Fruit fly (Drosophila melanogaster) whole organism, embryonic: ENCODE data around the gene Vsp37A.

Experiments used
- BEAF-32 ChIP-seq: fragments of 200-800 bp; sonication (Bioruptor generic); optimal IDR thresholded peaks from 3 replicates; lab custom pipeline; 2017; ENCODE audit warnings: missing biosample characterization, missing genetic modification characterization, mild to moderate bottlenecking, moderate library complexity, missing genetic modification reagents
- CG10274 ChIP-seq: fragments of 200-800 bp; sonication (Bioruptor generic); optimal IDR thresholded peaks from 3 replicates; lab custom pipeline; 2017; ENCODE audit warnings: missing biosample characterization, mild to moderate bottlenecking, missing genetic modification characterization
- CG10565 ChIP-seq: fragments of 200-800 bp; sonication (Bioruptor generic); optimal IDR thresholded peaks from 3 replicates; lab custom pipeline; 2016; ENCODE audit warnings: missing biosample characterization, mild to moderate bottlenecking, missing genetic modification characterization
- CG11085 ChIP-seq: fragments of 200-800 bp; sonication (Bioruptor generic); IDR thresholded peaks from 2 replicates; pipeline ENCODE4 v1.3.6; 2022; ENCODE audit warnings: missing biosample characterization, missing genetic modification characterization
- CG11723 ChIP-seq: fragments of 200-800 bp; sonication (Bioruptor generic); optimal IDR thresholded peaks from 2 replicates; lab custom pipeline; 2017; ENCODE audit warnings: missing biosample characterization, mild to moderate bottlenecking, missing genetic modification characterization
- CG13424 ChIP-seq: fragments of 200-800 bp; sonication (Bioruptor generic); optimal IDR thresholded peaks from 2 replicates; lab custom pipeline; 2019; ENCODE audit warnings: missing biosample characterization, mild to moderate bottlenecking, missing genetic modification characterization, moderate library complexity
- CG14014 ChIP-seq: fragments of 200-800 bp; sonication (Bioruptor generic); IDR thresholded peaks from 2 replicates; pipeline ENCODE4 v1.3.6; 2022; ENCODE audit warnings: missing biosample characterization, missing genetic modification characterization
- CG14050 ChIP-seq: fragments of 200-800 bp; sonication (Bioruptor generic); IDR thresholded peaks from 3 replicates; pipeline ENCODE4 v1.3.6; 2022; ENCODE audit warnings: missing biosample characterization, missing genetic modification characterization
- CG14667 ChIP-seq: fragments of 200-800 bp; sonication (Bioruptor generic); IDR thresholded peaks from 2 replicates; pipeline ENCODE4 v1.3.6; 2022; ENCODE audit warnings: missing biosample characterization, missing genetic modification characterization
- CG15011 ChIP-seq: fragments of 200-800 bp; sonication (Bioruptor generic); optimal IDR thresholded peaks from 3 replicates; lab custom pipeline; 2018; ENCODE audit warnings: missing biosample characterization, mild to moderate bottlenecking, missing genetic modification characterization
- CG15073 ChIP-seq: fragments of 200-800 bp; sonication (Bioruptor generic); optimal IDR thresholded peaks from 2 replicates; lab custom pipeline; 2016; ENCODE audit warnings: missing biosample characterization, missing genetic modification characterization
- CG15514 ChIP-seq: fragments of 200-800 bp; sonication (Bioruptor generic); optimal IDR thresholded peaks from 3 replicates; lab custom pipeline; 2017; ENCODE audit warnings: missing biosample characterization, missing genetic modification characterization, mild to moderate bottlenecking, moderate library complexity, missing genetic modification reagents
- CG17186 ChIP-seq: fragments of 200-800 bp; sonication (Bioruptor generic); optimal IDR thresholded peaks from 3 replicates; lab custom pipeline; 2017; ENCODE audit warnings: missing biosample characterization, missing genetic modification reagents, missing genetic modification characterization
- CG17361 ChIP-seq: fragments of 200-800 bp; sonication (Bioruptor generic); IDR thresholded peaks from 3 replicates; pipeline ENCODE4 v1.3.6; 2022; ENCODE audit warnings: missing biosample characterization, missing genetic modification characterization
- CG17829 ChIP-seq: fragments of 200-800 bp; optimal IDR thresholded peaks from 2 replicates; lab custom pipeline; 2019; ENCODE audit warnings: missing biosample characterization, mild to moderate bottlenecking, missing genetic modification characterization, moderate library complexity
- CG2120 ChIP-seq: fragments of 200-800 bp; sonication (Bioruptor generic); optimal IDR thresholded peaks from 3 replicates; lab custom pipeline; 2016; ENCODE audit warnings: missing biosample characterization, missing genetic modification characterization
- CG2199 ChIP-seq: fragments of 200-800 bp; sonication (Bioruptor generic); IDR thresholded peaks from 3 replicates; pipeline ENCODE4 v1.3.6; 2022; ENCODE audit warnings: missing biosample characterization, missing genetic modification characterization
- CG30431 ChIP-seq: fragments of 200-800 bp; sonication (Bioruptor generic); optimal IDR thresholded peaks from 2 replicates; lab custom pipeline; 2017; ENCODE audit warnings: missing biosample characterization, missing genetic modification characterization
- CG7786 ChIP-seq: fragments of 200-800 bp; sonication (Bioruptor generic); optimal IDR thresholded peaks from 2 replicates; lab custom pipeline; 2016; ENCODE audit warnings: missing biosample characterization, missing genetic modification characterization
- CG7839 ChIP-seq: fragments of 200-800 bp; sonication (Bioruptor generic); optimal IDR thresholded peaks from 3 replicates; lab custom pipeline; 2018; ENCODE audit warnings: missing biosample characterization, mild to moderate bottlenecking, missing genetic modification characterization, moderate library complexity
- CG8765 ChIP-seq: fragments of 200-800 bp; sonication (Bioruptor generic); IDR thresholded peaks from 2 replicates; pipeline ENCODE4 v1.3.6; 2022; ENCODE audit warnings: missing biosample characterization, missing genetic modification characterization
- CG8924 ChIP-seq: fragments of 200-800 bp; optimal IDR thresholded peaks from 3 replicates; lab custom pipeline; 2019; ENCODE audit warnings: missing biosample characterization, mild to moderate bottlenecking, missing genetic modification characterization, moderate library complexity
- CG9727 ChIP-seq: fragments of 200-800 bp; sonication (Bioruptor generic); optimal IDR thresholded peaks from 3 replicates; lab custom pipeline; 2017; ENCODE audit warnings: missing biosample characterization, mild to moderate bottlenecking, missing genetic modification characterization
- CG9876 ChIP-seq: fragments of 200-800 bp; sonication (Bioruptor generic); optimal IDR thresholded peaks from 2 replicates; lab custom pipeline; 2016; ENCODE audit warnings: missing biosample characterization, missing genetic modification characterization
- Dref ChIP-seq: fragments of 200-800 bp; sonication (Bioruptor generic); IDR thresholded peaks from 2 replicates; pipeline ENCODE4 v1.3.6; 2022; ENCODE audit warnings: missing biosample characterization, missing genetic modification characterization
- Drgx ChIP-seq: fragments of 200-800 bp; sonication (Bioruptor generic); IDR thresholded peaks from 2 replicates; pipeline ENCODE4 v1.3.6; 2022; ENCODE audit warnings: missing biosample characterization, missing genetic modification characterization
- E2f1 ChIP-seq: fragments of 200-800 bp; sonication (Bioruptor generic); IDR thresholded peaks from 2 replicates; pipeline ENCODE4 v1.3.6; 2022; ENCODE audit warnings: missing biosample characterization, missing genetic modification characterization
- GATAe ChIP-seq: fragments of 200-800 bp; sonication (Bioruptor generic); conservative IDR thresholded peaks from 2 replicates; pipeline ENCODE4 v1.3.6; 2022; ENCODE audit warnings: missing biosample characterization, missing genetic modification characterization
- H2.0 ChIP-seq: fragments of 200-800 bp; sonication (Bioruptor generic); IDR thresholded peaks from 2 replicates; pipeline ENCODE4 v1.3.6; 2022; ENCODE audit warnings: missing biosample characterization, missing genetic modification characterization
- Hmx ChIP-seq: fragments of 200-800 bp; sonication (Bioruptor generic); optimal IDR thresholded peaks from 2 replicates; lab custom pipeline; 2016; ENCODE audit warnings: missing biosample characterization, missing genetic modification characterization
- Meics ChIP-seq: fragments of 200-800 bp; sonication (Bioruptor generic); optimal IDR thresholded peaks from 2 replicates; lab custom pipeline; 2017; ENCODE audit warnings: missing biosample characterization, mild to moderate bottlenecking, missing genetic modification characterization
- Mes4 ChIP-seq: fragments of 200-800 bp; sonication (Bioruptor generic); optimal IDR thresholded peaks from 2 replicates; lab custom pipeline; 2016; ENCODE audit warnings: missing biosample characterization, missing genetic modification characterization
- Ptx1 ChIP-seq: fragments of 200-800 bp; sonication (Bioruptor generic); IDR thresholded peaks from 2 replicates; pipeline ENCODE4 v1.3.6; 2022; ENCODE audit warnings: missing biosample characterization, missing genetic modification characterization
- bab2 ChIP-seq: fragments of 200-800 bp; sonication (Bioruptor generic); optimal IDR thresholded peaks from 2 replicates; lab custom pipeline; 2016; ENCODE audit warnings: missing biosample characterization, missing genetic modification characterization
- da ChIP-seq: fragments of 200-800 bp; sonication (Bioruptor generic); optimal IDR thresholded peaks from 2 replicates; lab custom pipeline; 2016; ENCODE audit warnings: missing biosample characterization, missing genetic modification characterization
- dmrt99B ChIP-seq: fragments of 200-800 bp; sonication (Bioruptor generic); optimal IDR thresholded peaks from 2 replicates; lab custom pipeline; 2018; ENCODE audit warnings: missing biosample characterization, mild to moderate bottlenecking, missing genetic modification characterization, moderate library complexity
- emc ChIP-seq: fragments of 200-800 bp; sonication (Bioruptor generic); optimal IDR thresholded peaks from 2 replicates; lab custom pipeline; 2016; ENCODE audit warnings: missing biosample characterization, missing genetic modification characterization
- fd102C ChIP-seq: fragments of 200-800 bp; sonication (Bioruptor generic); optimal IDR thresholded peaks from 2 replicates; lab custom pipeline; 2018; ENCODE audit warnings: missing biosample characterization, mild to moderate bottlenecking, missing genetic modification characterization, moderate library complexity
- grn ChIP-seq: fragments of 200-800 bp; sonication (Bioruptor generic); optimal IDR thresholded peaks from 3 replicates; lab custom pipeline; 2017; ENCODE audit warnings: missing biosample characterization, missing genetic modification characterization
- jing ChIP-seq: fragments of 200-800 bp; sonication (Bioruptor generic); optimal IDR thresholded peaks from 2 replicates; lab custom pipeline; 2018; ENCODE audit warnings: missing biosample characterization, mild to moderate bottlenecking, missing genetic modification characterization
- mam ChIP-seq: fragments of 200-800 bp; sonication (Bioruptor generic); optimal IDR thresholded peaks from 3 replicates; lab custom pipeline; 2016; ENCODE audit warnings: missing biosample characterization, missing genetic modification characterization
- mld ChIP-seq: fragments of 200-800 bp; sonication (Bioruptor generic); IDR thresholded peaks from 3 replicates; pipeline ENCODE4 v1.3.6; 2022; ENCODE audit warnings: missing biosample characterization, missing genetic modification characterization; ENCODE audit not compliant: partially characterized antibody
- nom ChIP-seq: fragments of 200-800 bp; sonication (Bioruptor generic); optimal IDR thresholded peaks from 2 replicates; lab custom pipeline; 2017; ENCODE audit warnings: missing biosample characterization, missing genetic modification characterization, mild to moderate bottlenecking, moderate library complexity, missing genetic modification reagents
- phol ChIP-seq: fragments of 200-800 bp; sonication (Bioruptor generic); optimal IDR thresholded peaks from 3 replicates; lab custom pipeline; 2018; ENCODE audit warnings: missing biosample characterization, mild to moderate bottlenecking, missing genetic modification characterization, moderate library complexity
- pita ChIP-seq: fragments of 200-800 bp; sonication (Bioruptor generic); optimal IDR thresholded peaks from 2 replicates; lab custom pipeline; 2017; ENCODE audit warnings: missing biosample characterization, mild to moderate bottlenecking, missing genetic modification characterization
- sisA ChIP-seq: fragments of 200-800 bp; sonication (Bioruptor generic); IDR thresholded peaks from 2 replicates; pipeline ENCODE4 v1.3.6; 2022; ENCODE audit warnings: missing biosample characterization, missing genetic modification characterization
- sna ChIP-seq: fragments of 200-800 bp; sonication (Bioruptor generic); IDR thresholded peaks from 2 replicates; pipeline ENCODE4 v1.3.6; 2022; ENCODE audit warnings: missing biosample characterization, missing genetic modification characterization; ENCODE audit not compliant: partially characterized antibody
- sqz ChIP-seq: fragments of 200-800 bp; sonication (Bioruptor generic); optimal IDR thresholded peaks from 3 replicates; lab custom pipeline; 2018; ENCODE audit warnings: missing biosample characterization, mild to moderate bottlenecking, missing genetic modification characterization
- toy ChIP-seq: fragments of 200-800 bp; sonication (Bioruptor generic); IDR thresholded peaks from 2 replicates; pipeline ENCODE4 v1.3.6; 2022; ENCODE audit warnings: missing biosample characterization, missing genetic modification characterization
- tup ChIP-seq: fragments of 200-800 bp; sonication (Bioruptor generic); optimal IDR thresholded peaks from 2 replicates; lab custom pipeline; 2016; ENCODE audit warnings: missing biosample characterization, mild to moderate bottlenecking, missing genetic modification characterization, moderate library complexity
- unc-4 ChIP-seq: fragments of 200-800 bp; sonication (Bioruptor generic); IDR thresholded peaks from 2 replicates; pipeline ENCODE4 v1.3.6; 2022; ENCODE audit warnings: missing biosample characterization, missing genetic modification characterization; ENCODE audit not compliant: partially characterized antibody
- zfh2 ChIP-seq: fragments of 200-800 bp; sonication (Bioruptor generic); optimal IDR thresholded peaks from 2 replicates; lab custom pipeline; 2016; ENCODE audit warnings: missing biosample characterization, missing genetic modification characterization

Vsp37A gene

DNA sequence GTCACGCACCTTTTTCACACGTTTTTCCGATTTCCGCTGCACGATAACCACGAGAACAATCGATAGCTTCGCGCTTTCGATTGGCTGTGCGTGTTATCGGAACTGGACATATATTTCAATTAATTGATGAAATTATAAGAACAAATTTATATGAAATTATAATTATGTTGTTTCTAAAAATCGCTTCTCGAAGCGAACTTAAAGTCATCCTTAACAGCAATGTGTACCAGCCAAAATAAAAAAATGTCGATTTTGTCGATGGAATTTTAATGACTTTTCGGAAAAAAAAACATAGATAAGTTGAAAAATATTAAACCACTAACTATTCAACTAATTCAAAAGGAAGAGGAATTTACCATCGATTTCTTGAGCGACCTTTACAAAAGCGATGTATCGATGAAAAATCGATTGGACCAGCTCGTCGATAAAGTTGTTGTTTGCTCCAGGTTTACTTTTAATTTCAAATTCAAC is 3.9 kb downstream of the Vsp37A start, which contains the start of the genes CG13364 and Hinfp (continued):
- peak; percentile 78 for TF ChIP-seq unc-4 (GFP tag; lab: Robert Waterston, UW)
- TF ChIP-seq sisA (GFP tag; lab: Robert Waterston, UW): no peak
- peak; percentile 0 for TF ChIP-seq CG7839 (tag; lab: Kevin White, UChicago)
- no peak for TF ChIP-seq CG30431
- no peak for TF ChIP-seq CG8924
- no peak for TF ChIP-seq emc
- no peak for TF ChIP-seq CG7786 (GFP tag; lab: Kevin White, UChicago)
- no peak for TF ChIP-seq jing (GFP tag; lab: Kevin White, UChicago)
- TF ChIP-seq grn: no peak
- no peak for TF ChIP-seq Mes4
- TF ChIP-seq fd102C (GFP tag; lab: Kevin White, UChicago): no peak
- TF ChIP-seq Drgx (GFP tag; lab: Robert Waterston, UW): no peak
- TF ChIP-seq CG14667 (GFP tag; lab: Robert Waterston, UW): no peak
- TF ChIP-seq nom: peak; percentile 31
- TF ChIP-seq mld: peak; percentile 69; the same call in 2 of the 3 replicates
- no peak for TF ChIP-seq zfh2 (GFP tag; lab: Kevin White, UChicago)
- no peak for TF ChIP-seq toy (GFP tag; lab: Robert Waterston, UW)
- TF ChIP-seq BEAF-32 (GFP tag; lab: Kevin White, UChicago): peak; percentile 75
- no peak for TF ChIP-seq dmrt99B (tag; lab: Kevin White, UChicago)
- TF ChIP-seq CG15011 (GFP tag; lab: Kevin White, UChicago): no peak
- TF ChIP-seq CG14014: no peak
- TF ChIP-seq CG9876 (GFP tag; lab: Kevin White, UChicago): no peak
- TF ChIP-seq CG15514 (GFP tag; lab: Kevin White, UChicago): peak; percentile 83
- peak; percentile 69 for TF ChIP-seq Dref (GFP tag; lab: Robert Waterston, UW)
- TF ChIP-seq Meics: peak; percentile 25
- TF ChIP-seq sqz (GFP tag; lab: Kevin White, UChicago): no peak
- no peak for TF ChIP-seq pita
- TF ChIP-seq CG13424 (tag; lab: Kevin White, UChicago): no peak
- no peak for TF ChIP-seq CG14050 (GFP tag; lab: Robert Waterston, UW)
- TF ChIP-seq CG10274 (GFP tag; lab: Kevin White, UChicago): no peak
- TF ChIP-seq CG2199 (GFP tag; lab: Robert Waterston, UW): no peak
- no peak for TF ChIP-seq CG2120
- TF ChIP-seq phol: no peak
- no peak for TF ChIP-seq mam (GFP tag; lab: Kevin White, UChicago)
- TF ChIP-seq CG17361 (GFP tag; lab: Robert Waterston, UW): peak; percentile 37; the same call in 2 of the 3 replicates
- no peak for TF ChIP-seq tup (GFP tag; lab: Kevin White, UChicago)
- TF ChIP-seq Ptx1 (GFP tag; lab: Robert Waterston, UW): no peak
- TF ChIP-seq bab2 (GFP tag; lab: Kevin White, UChicago): no peak
- no peak for TF ChIP-seq CG11085
- TF ChIP-seq CG10565: no peak
- TF ChIP-seq CG15073 (GFP tag; lab: Kevin White, UChicago): no peak
- TF ChIP-seq CG9727 (GFP tag; lab: Kevin White, UChicago): peak; percentile 30
- TF ChIP-seq CG17829 (tag; lab: Kevin White, UChicago): peak; percentile 54
- no peak for TF ChIP-seq CG8765 (GFP tag; lab: Robert Waterston, UW)
- TF ChIP-seq CG11723 (GFP tag; lab: Kevin White, UChicago): no peak
- no peak for TF ChIP-seq H2.0 (GFP tag; lab: Robert Waterston, UW)
- TF ChIP-seq E2f1 (GFP tag; lab: Robert Waterston, UW): no peak
- TF ChIP-seq da (GFP tag; lab: Kevin White, UChicago): no peak
- TF ChIP-seq CG17186 (GFP tag; lab: Kevin White, UChicago): peak; percentile 19
- peak; percentile 69 for TF ChIP-seq sna
- TF ChIP-seq GATAe (GFP tag; lab: Robert Waterston, UW): no peak
- TF ChIP-seq Hmx (GFP tag; lab: Kevin White, UChicago): no peak
